Worm (Caenorhabditis elegans): Measurements from ENCODE around the gene cdgs-1.

The cdgs-1 gene

DNA sequence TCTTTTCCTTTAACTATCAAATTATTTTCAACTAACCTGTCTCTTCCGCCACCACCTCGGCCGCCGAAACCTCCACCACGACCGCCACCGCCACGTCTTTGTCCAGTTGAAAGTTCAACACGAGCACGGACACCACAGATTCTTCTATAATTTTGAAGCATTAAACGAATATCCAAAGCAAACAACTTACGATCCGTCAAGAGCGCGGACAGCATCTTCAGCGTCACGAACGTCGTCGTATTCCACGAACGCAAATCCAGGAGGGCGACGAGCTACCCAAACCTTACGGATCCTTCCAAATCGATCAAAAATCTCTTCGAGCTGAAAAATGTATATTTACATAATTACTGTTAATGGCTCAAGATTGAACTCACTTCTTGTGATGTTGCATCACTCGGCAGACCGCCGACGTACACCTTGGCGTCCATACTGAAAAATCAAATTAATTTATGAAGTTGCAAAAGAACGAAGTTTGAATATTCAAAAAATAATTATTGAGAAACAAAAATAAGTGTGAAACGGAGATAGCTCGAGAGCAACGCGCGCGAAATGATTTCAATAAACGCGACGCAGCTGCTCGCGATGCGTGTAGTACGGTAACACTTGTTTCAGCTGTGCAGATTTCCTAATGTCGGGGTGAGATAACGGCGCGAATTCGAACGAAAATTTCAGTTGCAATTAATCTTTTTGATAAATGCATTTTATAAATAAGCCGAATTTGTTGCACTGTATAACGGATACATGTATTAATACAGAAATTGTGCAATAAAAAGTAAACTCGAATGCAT is 24.5 kb downstream of the cdgs-1 start, which contains the start of gene rsp-6:
Gene rsp-6, minus strand, starts transcription at position 429 of the 788 bp plus-strand sequence.
- peak; percentile 85 for TF ChIP-seq W03F9.2 (tag; optimal IDR thresholded peaks at IDR 0.05)
- no peak for TF ChIP-seq dao-5 (tag; optimal IDR thresholded peaks at IDR 0.05)
- peak; percentile 29 for TF ChIP-seq him-1 (tag; optimal IDR thresholded peaks at IDR 0.05)

DNA sequence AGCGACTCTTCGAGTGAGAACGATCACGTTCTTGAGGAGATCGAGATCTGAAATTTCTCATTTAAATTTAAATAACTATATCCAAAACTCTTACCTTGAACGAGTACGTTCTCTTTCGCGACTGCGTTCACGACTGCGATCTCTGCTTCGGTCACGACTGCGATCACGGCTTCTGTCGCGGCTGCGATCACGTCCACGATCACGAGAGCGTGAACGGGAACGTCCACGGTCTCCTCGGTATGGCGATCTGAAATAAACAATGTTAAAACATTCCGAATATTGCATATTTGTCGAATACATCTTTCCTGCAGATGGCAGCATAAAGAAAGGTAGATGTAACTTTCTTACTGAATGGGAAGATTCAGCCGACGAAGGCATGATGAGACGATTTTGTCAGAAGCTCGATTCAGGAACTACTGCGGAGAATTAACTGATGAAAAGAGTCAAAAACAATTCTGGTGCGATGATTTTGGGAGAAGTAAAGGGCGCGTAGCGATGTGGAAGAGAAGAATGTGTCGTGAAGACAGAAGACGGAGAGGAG is 25.3 kb downstream of the cdgs-1 start:
- TF ChIP-seq dao-5 (tag; optimal IDR thresholded peaks at IDR 0.05) (no peak), him-1 (tag; optimal IDR thresholded peaks at IDR 0.05) (no peak), W03F9.2 (tag; optimal IDR thresholded peaks at IDR 0.05) (no peak)

DNA sequence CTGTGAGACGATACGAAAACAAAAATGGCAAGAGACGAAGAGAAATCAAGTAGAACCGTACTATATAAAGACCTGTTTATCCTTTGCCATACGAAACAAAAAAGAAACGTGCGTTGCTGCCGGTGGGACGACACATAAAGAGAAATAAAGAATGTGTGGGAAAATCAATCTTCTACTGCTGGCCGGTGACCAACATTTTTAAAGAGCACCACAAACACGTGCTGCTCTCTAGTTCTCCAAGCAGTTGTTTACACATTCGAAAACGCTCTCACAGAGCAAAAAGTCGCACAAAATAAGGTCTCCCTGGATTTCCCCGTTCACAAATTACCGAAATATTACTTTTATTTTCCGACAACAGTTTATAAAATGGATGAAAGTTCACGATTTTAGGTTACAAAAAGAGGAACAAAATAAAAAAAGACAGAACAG is 26.0 kb downstream of the cdgs-1 start, which contains the start of gene imp-3:
Gene imp-3, minus strand, starts transcription at position 93 of the 429 bp plus-strand sequence.
- no peak for TF ChIP-seq W03F9.2 (tag; optimal IDR thresholded peaks at IDR 0.05)

DNA sequence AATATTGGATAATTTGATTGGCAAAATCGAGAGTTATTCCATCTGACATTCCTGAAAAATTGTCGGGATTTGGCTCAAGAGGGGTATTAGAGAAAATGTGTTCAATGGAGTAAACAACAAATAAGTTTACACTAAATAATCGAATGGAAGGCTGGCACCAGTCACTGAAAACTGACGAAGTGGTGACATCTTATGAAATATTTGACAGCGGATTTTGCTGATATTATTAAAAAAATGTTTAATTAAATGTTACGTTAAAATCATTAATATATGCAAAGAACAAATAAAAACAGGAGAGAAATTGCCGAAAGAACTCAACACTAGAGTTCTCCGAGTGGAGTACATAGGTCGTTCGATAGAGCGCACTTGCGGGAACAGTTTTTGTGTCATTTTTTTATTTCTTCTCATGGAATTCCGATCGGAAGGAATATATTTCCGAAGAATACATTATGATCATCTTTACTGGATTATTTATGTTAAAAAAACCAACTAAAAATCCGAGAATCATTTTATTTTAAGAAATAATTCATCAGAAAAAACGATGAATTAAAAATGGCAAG is 29.9 kb downstream of the cdgs-1 start, which contains the start of gene tag-322:
Gene tag-322, minus strand, starts transcription at position 51 of the 560 bp plus-strand sequence.
- TF ChIP-seq dao-5 (tag; optimal IDR thresholded peaks at IDR 0.05): no peak
- TF ChIP-seq W03F9.2 (tag; optimal IDR thresholded peaks at IDR 0.05): peak; percentile 73

- TF ChIP-seq dao-5 (tag; optimal IDR thresholded peaks at IDR 0.05): no peak
- TF ChIP-seq W03F9.2 (tag; optimal IDR thresholded peaks at IDR 0.05): no peak
- TF ChIP-seq him-1 (tag; optimal IDR thresholded peaks at IDR 0.05): no peak
These were observed 31.6 kb downstream of the cdgs-1 start, which contains the start of gene tag-321 for ce11 chrIV:7783801-7784411. TSS of gene tag-321 (minus strand) at chrIV:7783851.

ce11 chrIV:7782292-7782691 is 33.2 kb downstream of the cdgs-1 start, which contains the start of gene sec-10:
TSS of gene sec-10 (minus strand) at chrIV:7782499.
- TF ChIP-seq dao-5 (tag; optimal IDR thresholded peaks at IDR 0.05) (no peak), him-1 (tag; optimal IDR thresholded peaks at IDR 0.05) (no peak), W03F9.2 (tag; optimal IDR thresholded peaks at IDR 0.05) (no peak)

DNA sequence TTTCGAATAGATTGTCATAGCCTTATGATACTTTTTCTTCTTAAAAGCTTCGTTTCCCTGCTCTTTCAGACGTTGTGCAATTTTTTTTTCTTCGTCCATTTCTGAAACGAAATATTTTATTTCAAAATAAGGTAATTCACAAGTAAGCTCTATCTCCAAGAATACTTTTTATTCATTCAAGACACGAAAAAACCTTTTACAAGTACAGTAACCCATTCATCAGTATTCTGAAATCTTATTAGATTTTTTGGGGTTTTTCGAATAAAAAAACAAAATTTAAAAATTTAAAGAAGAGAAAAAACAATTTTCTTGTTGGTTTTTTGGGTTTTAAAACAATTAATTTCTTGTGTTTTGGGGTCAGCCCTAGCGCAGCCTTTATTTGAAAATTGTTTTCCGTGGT is 36.7 kb downstream of the cdgs-1 start, which contains the start of gene rpap-3:
Gene rpap-3, minus strand, starts transcription at position 101 of the 400 bp plus-strand sequence.
- TF ChIP-seq him-1 (tag; optimal IDR thresholded peaks at IDR 0.05): no peak
- TF ChIP-seq dao-5 (tag; optimal IDR thresholded peaks at IDR 0.05): no peak
- TF ChIP-seq W03F9.2 (tag; optimal IDR thresholded peaks at IDR 0.05): no peak

ce11 chrIV:7775725-7776124 is 39.8 kb downstream of the cdgs-1 start, which contains the start of gene swd-2.1:
TSS of gene swd-2.1 (plus strand) at chrIV:7776025.
- TF ChIP-seq dao-5 (tag; optimal IDR thresholded peaks at IDR 0.05): no peak
- no peak for TF ChIP-seq W03F9.2 (tag; optimal IDR thresholded peaks at IDR 0.05)
- no peak for TF ChIP-seq him-1 (tag; optimal IDR thresholded peaks at IDR 0.05)

DNA sequence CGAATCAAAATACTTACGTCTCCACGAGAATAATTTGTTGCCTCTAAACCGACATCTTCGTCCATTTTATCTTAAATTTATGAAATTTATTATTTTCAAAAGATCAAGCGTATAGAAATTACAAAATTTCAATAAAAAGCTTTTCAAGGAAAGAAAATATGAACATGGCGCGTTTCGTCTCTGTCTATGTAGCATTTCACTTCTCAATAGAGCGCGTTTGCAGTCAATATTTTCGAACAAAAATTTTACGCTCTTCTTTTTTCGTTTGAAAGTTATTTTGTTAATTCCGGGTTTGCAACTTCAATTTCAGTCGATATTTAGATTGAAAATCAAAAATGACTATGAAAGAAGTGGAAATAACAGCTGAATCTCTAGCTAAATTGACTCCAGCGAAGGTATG is 41.3 kb downstream of the cdgs-1 start, which contains the start of the genes hcf-1 and swd-2.2:
Gene hcf-1, minus strand, starts transcription at position 70 of the 400 bp plus-strand sequence.
Gene swd-2.2, plus strand, starts transcription at position 206 of the 400 bp plus-strand sequence.
- TF ChIP-seq dao-5 (tag; optimal IDR thresholded peaks at IDR 0.05): no peak
- TF ChIP-seq W03F9.2 (tag; optimal IDR thresholded peaks at IDR 0.05): peak; percentile 46

DNA sequence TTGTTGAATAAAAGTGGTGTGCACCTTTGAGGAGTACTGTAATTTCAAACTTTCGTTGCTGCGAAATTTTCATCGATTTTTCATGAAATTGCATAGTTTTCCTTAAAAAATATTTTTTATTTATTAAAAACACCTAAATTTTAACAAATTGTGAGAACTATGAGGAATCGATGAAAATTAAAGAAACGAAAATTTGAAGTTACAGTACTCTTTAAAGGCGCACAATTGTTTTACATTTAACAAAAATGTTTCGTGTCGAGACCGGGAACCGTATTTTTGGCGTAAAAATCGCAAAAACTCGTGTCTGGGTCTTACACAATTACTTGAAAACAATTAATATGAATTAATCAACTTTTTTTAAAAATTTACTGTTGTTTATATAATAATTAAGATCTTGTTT is 45.4 kb downstream of the cdgs-1 start, which contains the start of gene rdl-1:
Gene rdl-1, minus strand, starts transcription at position 101 of the 400 bp plus-strand sequence.
- TF ChIP-seq dao-5 (tag; optimal IDR thresholded peaks at IDR 0.05) (no peak), him-1 (tag; optimal IDR thresholded peaks at IDR 0.05) (no peak), W03F9.2 (tag; optimal IDR thresholded peaks at IDR 0.05) (no peak)

ce11 chrIV:7764319-7764718 is 51.2 kb downstream of the cdgs-1 start:
- TF ChIP-seq dao-5 (tag; optimal IDR thresholded peaks at IDR 0.05): no peak
- TF ChIP-seq W03F9.2 (tag; optimal IDR thresholded peaks at IDR 0.05): peak; percentile 37
- no peak for TF ChIP-seq him-1 (tag; optimal IDR thresholded peaks at IDR 0.05)

- TF ChIP-seq W03F9.2 (tag; optimal IDR thresholded peaks at IDR 0.05) (no peak), dao-5 (tag; optimal IDR thresholded peaks at IDR 0.05) (no peak), him-1 (tag; optimal IDR thresholded peaks at IDR 0.05) (no peak)
These were observed 51.8 kb downstream of the cdgs-1 start, which contains the start of the genes C46A5.6 and C46A5.1 for ce11 chrIV:7763748-7764147. TSS of gene C46A5.6 (minus strand) at chrIV:7763848. TSS of gene C46A5.1 (plus strand) at chrIV:7763931.
